Fruit fly (Drosophila melanogaster) whole organism, embryonic: ENCODE results near the gene CG15725.
A peak's percentile ranks its signal among the peaks of the same experiment; 100 is the strongest.

Source experiments
- Atf-2 ChIP-seq: fragments of 200-800 bp; sonication (Bioruptor generic); optimal IDR thresholded peaks from 2 replicates; lab custom pipeline; 2016; ENCODE audit warnings: missing biosample characterization, missing genetic modification characterization
- BEAF-32 ChIP-seq: fragments of 200-800 bp; sonication (Bioruptor generic); optimal IDR thresholded peaks from 3 replicates; lab custom pipeline; 2017; ENCODE audit warnings: missing biosample characterization, missing genetic modification characterization, mild to moderate bottlenecking, moderate library complexity, missing genetic modification reagents
- Blimp-1 ChIP-seq: fragments of 200-800 bp; sonication (Bioruptor generic); optimal IDR thresholded peaks from 3 replicates; lab custom pipeline; 2018; ENCODE audit warnings: missing biosample characterization, missing genetic modification characterization, mild to moderate bottlenecking, moderate library complexity, missing genetic modification reagents
- CG10462 ChIP-seq: fragments of 200-800 bp; sonication (Bioruptor generic); optimal IDR thresholded peaks from 2 replicates; lab custom pipeline; 2016; ENCODE audit warnings: missing biosample characterization, missing genetic modification characterization
- CG12155 ChIP-seq: fragments of 200-800 bp; sonication (Bioruptor generic); optimal IDR thresholded peaks from 3 replicates; lab custom pipeline; 2016; ENCODE audit warnings: missing biosample characterization, missing genetic modification characterization
- CG12236 ChIP-seq: fragments of 200-800 bp; sonication (Bioruptor generic); optimal IDR thresholded peaks from 2 replicates; lab custom pipeline; 2016; ENCODE audit warnings: missing biosample characterization, missing genetic modification characterization
- CG13287 ChIP-seq: fragments of 200-800 bp; sonication (Bioruptor generic); IDR thresholded peaks from 2 replicates; pipeline ENCODE4 v1.3.6; 2022; ENCODE audit warnings: missing biosample characterization, missing genetic modification characterization; ENCODE audit not compliant: partially characterized antibody
- CG1529 ChIP-seq: fragments of 200-800 bp; sonication (Bioruptor generic); optimal IDR thresholded peaks from 3 replicates; lab custom pipeline; 2018; ENCODE audit warnings: missing biosample characterization, missing genetic modification characterization
- CG1603 ChIP-seq: fragments of 200-800 bp; sonication (Bioruptor generic); optimal IDR thresholded peaks from 2 replicates; lab custom pipeline; 2019; ENCODE audit warnings: missing biosample characterization, mild to moderate bottlenecking, missing genetic modification characterization, moderate library complexity
- CG17361 ChIP-seq: fragments of 200-800 bp; sonication (Bioruptor generic); IDR thresholded peaks from 3 replicates; pipeline ENCODE4 v1.3.6; 2022; ENCODE audit warnings: missing biosample characterization, missing genetic modification characterization
- CG17385 ChIP-seq: fragments of 200-800 bp; sonication (Bioruptor generic); optimal IDR thresholded peaks from 3 replicates; lab custom pipeline; 2018; ENCODE audit warnings: missing biosample characterization, mild to moderate bottlenecking, missing genetic modification characterization
- CG17612 ChIP-seq: fragments of 200-800 bp; sonication (Bioruptor generic); IDR thresholded peaks from 2 replicates; pipeline ENCODE4 v1.3.6; 2022; ENCODE audit warnings: missing biosample characterization, missing genetic modification characterization
- CG30431 ChIP-seq: fragments of 200-800 bp; sonication (Bioruptor generic); optimal IDR thresholded peaks from 2 replicates; lab custom pipeline; 2017; ENCODE audit warnings: missing biosample characterization, missing genetic modification characterization
- CG31224 ChIP-seq: fragments of 200-800 bp; sonication (Bioruptor generic); IDR thresholded peaks from 2 replicates; pipeline ENCODE4 v1.3.6; 2022; ENCODE audit warnings: missing biosample characterization, missing genetic modification characterization
- CG32532 ChIP-seq: fragments of 200-800 bp; sonication (Bioruptor generic); IDR thresholded peaks from 2 replicates; pipeline ENCODE4 v1.3.6; 2022; ENCODE audit warnings: missing biosample characterization, missing genetic modification characterization
- CG34422 ChIP-seq: fragments of 200-800 bp; sonication (Bioruptor generic); IDR thresholded peaks from 3 replicates; pipeline ENCODE4 v1.3.6; 2022; ENCODE audit warnings: missing biosample characterization, missing genetic modification characterization
- CG3838 ChIP-seq: fragments of 200-800 bp; sonication (Bioruptor generic); optimal IDR thresholded peaks from 3 replicates; lab custom pipeline; 2016; ENCODE audit warnings: missing biosample characterization, missing genetic modification characterization
- CG5953 ChIP-seq: fragments of 200-800 bp; sonication (Bioruptor generic); IDR thresholded peaks from 2 replicates; pipeline ENCODE4 v1.3.6; 2022; ENCODE audit warnings: missing biosample characterization, missing genetic modification characterization
- CG7963 ChIP-seq: fragments of 200-800 bp; sonication (Bioruptor generic); IDR thresholded peaks from 3 replicates; pipeline ENCODE4 v1.3.6; 2022; ENCODE audit warnings: missing biosample characterization, missing genetic modification characterization; ENCODE audit not compliant: partially characterized antibody
- CG7987 ChIP-seq: fragments of 200-800 bp; sonication (Bioruptor generic); optimal IDR thresholded peaks from 2 replicates; lab custom pipeline; 2018; ENCODE audit warnings: missing biosample characterization, mild to moderate bottlenecking, missing genetic modification characterization, moderate library complexity
- CG8478 ChIP-seq: fragments of >200 bp; optimal IDR thresholded peaks from 2 replicates; lab custom pipeline; 2018
- CTCF ChIP-seq: fragments of 200-800 bp; sonication (Bioruptor generic); optimal IDR thresholded peaks from 2 replicates; lab custom pipeline; 2017; ENCODE audit warnings: missing biosample characterization, mild to moderate bottlenecking, missing genetic modification characterization, moderate library complexity
- D19A ChIP-seq: fragments of 200-800 bp; optimal IDR thresholded peaks from 3 replicates; lab custom pipeline; 2019; ENCODE audit warnings: missing biosample characterization, mild to moderate bottlenecking, missing genetic modification characterization, moderate library complexity
- Doc2 ChIP-seq: fragments of 200-800 bp; sonication (Bioruptor generic); IDR thresholded peaks from 2 replicates; pipeline ENCODE4 v1.3.6; 2022; ENCODE audit warnings: missing biosample characterization, missing genetic modification characterization
- E2f2 ChIP-seq: fragments of 200-800 bp; sonication (Bioruptor generic); IDR thresholded peaks from 2 replicates; pipeline ENCODE4 v1.3.6; 2022; ENCODE audit warnings: missing biosample characterization, missing genetic modification characterization
- Neu2 ChIP-seq: fragments of 200-800 bp; sonication (Bioruptor generic); optimal IDR thresholded peaks from 3 replicates; lab custom pipeline; 2016; ENCODE audit warnings: missing biosample characterization, missing genetic modification characterization, borderline replicate concordance
- Nf-YB ChIP-seq: fragments of 200-800 bp; sonication (Bioruptor generic); optimal IDR thresholded peaks from 3 replicates; lab custom pipeline; 2019; ENCODE audit warnings: missing biosample characterization, mild to moderate bottlenecking, missing genetic modification characterization, moderate library complexity
- Pdp1 ChIP-seq, 2 experiments: fragments of 200-800 bp; sonication (Bioruptor generic); optimal IDR thresholded peaks; 3 replicates each; lab custom pipeline; 2016; ENCODE audit warnings: missing biosample characterization in 2 of 2, missing genetic modification characterization in 2 of 2, mild to moderate bottlenecking in 1 of 2, moderate library complexity in 1 of 2
- Six4 ChIP-seq: fragments of 200-800 bp; sonication (Bioruptor generic); optimal IDR thresholded peaks from 2 replicates; lab custom pipeline; 2016; ENCODE audit warnings: missing biosample characterization, missing genetic modification characterization
- Vsx1 ChIP-seq: fragments of 200-800 bp; sonication (Bioruptor generic); optimal IDR thresholded peaks from 2 replicates; lab custom pipeline; 2017; ENCODE audit warnings: missing biosample characterization, mild to moderate bottlenecking, missing genetic modification characterization, missing genetic modification reagents
- Xrp1 ChIP-seq: fragments of 200-800 bp; sonication (Bioruptor generic); IDR thresholded peaks from 2 replicates; pipeline ENCODE4 v1.3.6; 2022; ENCODE audit warnings: missing biosample characterization, missing genetic modification characterization
- amos ChIP-seq: fragments of 200-800 bp; sonication (Bioruptor generic); IDR thresholded peaks from 2 replicates; pipeline ENCODE4 v1.3.6; 2022; ENCODE audit warnings: missing biosample characterization, missing genetic modification characterization; ENCODE audit not compliant: partially characterized antibody
- cato ChIP-seq: fragments of 200-800 bp; sonication (Bioruptor generic); optimal IDR thresholded peaks from 2 replicates; lab custom pipeline; 2016; ENCODE audit warnings: missing biosample characterization, missing genetic modification characterization, borderline replicate concordance
- chif ChIP-seq, 2 experiments: fragments of 200-800 bp; sonication (Bioruptor generic); optimal IDR thresholded peaks; 3 replicates each; lab custom pipeline; 2016; ENCODE audit warnings: missing biosample characterization in 2 of 2, missing genetic modification characterization in 2 of 2
- danr ChIP-seq: fragments of 200-800 bp; sonication (Bioruptor generic); IDR thresholded peaks from 2 replicates; pipeline ENCODE4 v1.3.6; 2022; ENCODE audit warnings: missing biosample characterization, missing genetic modification characterization
- dimm ChIP-seq: fragments of 200-800 bp; sonication (Bioruptor generic); IDR thresholded peaks from 2 replicates; pipeline ENCODE4 v1.3.6; 2022; ENCODE audit warnings: missing biosample characterization, missing genetic modification characterization
- dmrt11E ChIP-seq: fragments of 200-800 bp; sonication (Bioruptor generic); optimal IDR thresholded peaks from 3 replicates; lab custom pipeline; 2018; ENCODE audit warnings: missing biosample characterization, mild to moderate bottlenecking, missing genetic modification characterization, moderate library complexity
- emc ChIP-seq: fragments of 200-800 bp; sonication (Bioruptor generic); optimal IDR thresholded peaks from 2 replicates; lab custom pipeline; 2016; ENCODE audit warnings: missing biosample characterization, missing genetic modification characterization
- exex ChIP-seq: fragments of 200-800 bp; sonication (Bioruptor generic); optimal IDR thresholded peaks from 4 replicates; lab custom pipeline; 2018; ENCODE audit warnings: missing biosample characterization, mild to moderate bottlenecking, missing genetic modification characterization, moderate library complexity
- gfzf ChIP-seq: fragments of 200-800 bp; sonication (Bioruptor generic); optimal IDR thresholded peaks from 2 replicates; lab custom pipeline; 2016; ENCODE audit warnings: missing biosample characterization, mild to moderate bottlenecking, missing genetic modification characterization, moderate library complexity
- maf-S ChIP-seq: fragments of 200-800 bp; sonication (Bioruptor generic); optimal IDR thresholded peaks from 2 replicates; lab custom pipeline; 2016; ENCODE audit warnings: missing biosample characterization, missing genetic modification characterization
- nerfin-1 ChIP-seq: fragments of 200-800 bp; sonication (Bioruptor generic); optimal IDR thresholded peaks from 3 replicates; lab custom pipeline; 2019; ENCODE audit warnings: missing biosample characterization, mild to moderate bottlenecking, missing genetic modification characterization, moderate library complexity
- sens-2 ChIP-seq: fragments of 200-800 bp; sonication (Bioruptor generic); IDR thresholded peaks from 2 replicates; pipeline ENCODE4 v1.3.6; 2022; ENCODE audit warnings: missing biosample characterization, missing genetic modification characterization
- shn ChIP-seq: fragments of 200-800 bp; sonication (Bioruptor generic); optimal IDR thresholded peaks from 3 replicates; lab custom pipeline; 2016; ENCODE audit warnings: missing biosample characterization, missing genetic modification characterization
- sqz ChIP-seq: fragments of 200-800 bp; sonication (Bioruptor generic); optimal IDR thresholded peaks from 3 replicates; lab custom pipeline; 2018; ENCODE audit warnings: missing biosample characterization, mild to moderate bottlenecking, missing genetic modification characterization
- tll ChIP-seq, 2 experiments: fragments of 200-800 bp in 1 of 2; fragments of >200 bp in 1 of 2; sonication (Bioruptor generic) in 1 of 2; optimal IDR thresholded peaks; 2 replicates each; lab custom pipeline; 2017 to 2019; ENCODE audit warnings: missing biosample characterization in 2 of 2, missing genetic modification characterization in 2 of 2, mild to moderate bottlenecking in 1 of 2, moderate library complexity in 1 of 2
- zen2 ChIP-seq: fragments of 200-800 bp; sonication (Bioruptor generic); IDR thresholded peaks from 3 replicates; pipeline ENCODE4 v1.3.6; 2022; ENCODE audit warnings: missing biosample characterization, missing genetic modification characterization; ENCODE audit not compliant: partially characterized antibody

The CG15725 gene

dm6 chrX:12669659-12670488, 35.8 kb upstream of the CG15725 start (continued):
- TF ChIP-seq CG10462 (GFP tag; lab: Kevin White, UChicago) = no peak
- TF ChIP-seq CG3838 (GFP tag; lab: Kevin White, UChicago) = no peak
- TF ChIP-seq CG32532 (GFP tag; lab: Robert Waterston, UW) = peak; percentile 83
- peak; percentile 67 for TF ChIP-seq CG12155 (GFP tag; lab: Kevin White, UChicago)
- no peak for TF ChIP-seq shn (GFP tag; lab: Kevin White, UChicago)
- peak; percentile 25; the same call in 1 of the 2 replicates for TF ChIP-seq CG5953 (GFP tag; lab: Robert Waterston, UW)
- TF ChIP-seq nerfin-1 (tag; lab: Kevin White, UChicago) = peak; percentile 52
- peak; percentile 52 to 88 for TF ChIP-seq Pdp1 (GFP tag; optimal IDR thresholded peaks at IDR 0.05; lab: Kevin White, UChicago)
- TF ChIP-seq dmrt11E = peak; percentile 24
- no peak for TF ChIP-seq BEAF-32
- TF ChIP-seq CG30431 (GFP tag; lab: Kevin White, UChicago) = peak; percentile 21
- no peak for TF ChIP-seq cato
- TF ChIP-seq CG8478 (lab: Kevin White, UChicago) = no peak
- no peak for TF ChIP-seq danr (GFP tag; lab: Robert Waterston, UW)
- no peak for TF ChIP-seq CG13287 (GFP tag; lab: Robert Waterston, UW)
- peak; percentile 59 for TF ChIP-seq Atf-2 (GFP tag; lab: Kevin White, UChicago)
- no peak for TF ChIP-seq CG12236 (GFP tag; lab: Kevin White, UChicago)
- peak; percentile 25 for TF ChIP-seq exex (tag; lab: Kevin White, UChicago)
- peak; percentile 72 for TF ChIP-seq Xrp1 (GFP tag; lab: Robert Waterston, UW)
- TF ChIP-seq sqz (GFP tag; lab: Kevin White, UChicago) = peak; percentile 86
- TF ChIP-seq CG31224 (GFP tag; lab: Robert Waterston, UW) = 0 out of 2 replicates have a peak, but pooled peaks have one; percentile 39
- TF ChIP-seq zen2 (GFP tag; lab: Robert Waterston, UW) = no peak
- peak; percentile 17 for TF ChIP-seq CG1529 (GFP tag; lab: Kevin White, UChicago)
- TF ChIP-seq CG1603 (tag; lab: Kevin White, UChicago) = peak; percentile 73
- TF ChIP-seq Six4 (GFP tag; lab: Kevin White, UChicago) = peak; percentile 9
- TF ChIP-seq chif (GFP tag; optimal IDR thresholded peaks at IDR 0.05; lab: Kevin White, UChicago) = peak; percentile 31 to 64
- TF ChIP-seq CG7987 = no peak
- peak; percentile 35 for TF ChIP-seq Nf-YB (GFP tag; lab: Kevin White, UChicago)
- no peak for TF ChIP-seq dimm (GFP tag; lab: Robert Waterston, UW)
- TF ChIP-seq CG34422 (GFP tag; lab: Robert Waterston, UW) = peak; percentile 51; the same call in 2 of the 3 replicates
- TF ChIP-seq D19A (tag; lab: Kevin White, UChicago) = peak; percentile 38
- no peak for TF ChIP-seq CTCF (GFP tag; lab: Kevin White, UChicago)
- TF ChIP-seq sens-2 = no peak
- peak; percentile 31; the same call in 1 of the 2 replicates for TF ChIP-seq E2f2 (GFP tag; lab: Robert Waterston, UW)
- no peak for TF ChIP-seq Neu2 (GFP tag; lab: Kevin White, UChicago)
- no peak for TF ChIP-seq Vsx1 (GFP tag; lab: Kevin White, UChicago)
- TF ChIP-seq Blimp-1 (GFP tag; lab: Kevin White, UChicago) = peak; percentile 74
- TF ChIP-seq gfzf (GFP tag; lab: Kevin White, UChicago) = no peak
- TF ChIP-seq amos (GFP tag; lab: Robert Waterston, UW) = no peak
- no peak for TF ChIP-seq Doc2 (GFP tag; lab: Robert Waterston, UW)
- no peak for TF ChIP-seq CG7963 (GFP tag; lab: Robert Waterston, UW)
- peak; percentile 67; the same call in 2 of the 3 replicates for TF ChIP-seq CG17361 (GFP tag; lab: Robert Waterston, UW)
- no peak for TF ChIP-seq emc
- TF ChIP-seq maf-S (GFP tag; lab: Kevin White, UChicago) = peak; percentile 39
- TF ChIP-seq CG17385 (GFP tag; lab: Kevin White, UChicago) = peak; percentile 75
- TF ChIP-seq CG17612 (GFP tag; lab: Robert Waterston, UW) = peak; percentile 52; the same call in 1 of the 2 replicates
- no peak for TF ChIP-seq tll (GFP tag; optimal IDR thresholded peaks at IDR 0.05; lab: Kevin White, UChicago)
